Fruit fly (Drosophila melanogaster): ENCODE measurements around the gene CG4278.

DNA sequence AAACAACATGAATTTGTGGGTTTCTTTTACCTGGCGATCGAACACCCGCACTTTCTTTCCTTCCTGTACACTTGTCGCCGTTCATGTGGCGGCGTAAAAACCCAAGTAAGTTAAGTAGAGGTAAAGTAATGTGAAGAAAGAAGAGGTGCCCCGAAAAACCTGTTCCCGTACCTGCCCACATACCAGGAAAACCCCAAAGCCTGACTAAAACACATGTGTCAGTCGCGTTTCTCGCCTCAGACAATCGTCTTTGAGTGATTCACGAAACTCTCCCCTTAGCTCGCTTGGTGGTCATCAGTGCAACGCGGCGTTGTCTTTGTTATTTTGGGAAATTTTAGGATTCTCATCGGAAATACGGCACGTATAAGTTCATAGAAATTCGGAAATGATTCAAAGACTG lies 3.3 kb upstream of the CG4278 start:
- no peak for TF ChIP-seq usp (GFP tag; optimal IDR thresholded peaks at IDR 0.05)
- TF ChIP-seq psq (optimal IDR thresholded peaks at IDR 0.05): no peak
- TF ChIP-seq EcR (GFP tag; optimal IDR thresholded peaks at IDR 0.05): no peak
